Worm (Caenorhabditis elegans): ENCODE data around the gene ZK1307.1.

- TF ChIP-seq skn-1 (tag; optimal IDR thresholded peaks at IDR 0.05): no peak
- no peak for TF ChIP-seq egl-27 (tag; optimal IDR thresholded peaks at IDR 0.05)
- TF ChIP-seq lir-3 (tag; optimal IDR thresholded peaks at IDR 0.05): no peak
- no peak for TF ChIP-seq fkh-10 (GFP tag; optimal IDR thresholded peaks at IDR 0.05)
Observed at ce11 chrII:9674678-9675077, 19.3 kb upstream of the ZK1307.1 start, which contains the start of gene arc-1.
